Fruit fly (Drosophila melanogaster) whole organism, adult: Measurements from ENCODE around the gene CG13398.

Source experiments
- CG5204 ChIP-seq: fragments of 200-800 bp; sonication (Bioruptor generic); optimal IDR thresholded peaks from 2 replicates; lab custom pipeline; 2016; ENCODE audit warnings: missing biosample characterization, missing genetic modification characterization
- bab1 ChIP-seq: fragments of 200-800 bp; sonication (Bioruptor generic); optimal IDR thresholded peaks from 3 replicates; lab custom pipeline; 2019; ENCODE audit warnings: missing biosample characterization, mild to moderate bottlenecking, missing genetic modification characterization, moderate library complexity
- kay ChIP-seq: fragments of 200-800 bp; sonication (Bioruptor generic); peaks from one replicate; lab custom pipeline; 2016; ENCODE audit warnings: missing biosample characterization, missing genetic modification characterization, borderline replicate concordance
- ovo ChIP-seq: fragments of 200-800 bp; sonication (Bioruptor generic); optimal IDR thresholded peaks from 2 replicates; lab custom pipeline; 2016; ENCODE audit warnings: missing biosample characterization, missing genetic modification characterization

DNA sequence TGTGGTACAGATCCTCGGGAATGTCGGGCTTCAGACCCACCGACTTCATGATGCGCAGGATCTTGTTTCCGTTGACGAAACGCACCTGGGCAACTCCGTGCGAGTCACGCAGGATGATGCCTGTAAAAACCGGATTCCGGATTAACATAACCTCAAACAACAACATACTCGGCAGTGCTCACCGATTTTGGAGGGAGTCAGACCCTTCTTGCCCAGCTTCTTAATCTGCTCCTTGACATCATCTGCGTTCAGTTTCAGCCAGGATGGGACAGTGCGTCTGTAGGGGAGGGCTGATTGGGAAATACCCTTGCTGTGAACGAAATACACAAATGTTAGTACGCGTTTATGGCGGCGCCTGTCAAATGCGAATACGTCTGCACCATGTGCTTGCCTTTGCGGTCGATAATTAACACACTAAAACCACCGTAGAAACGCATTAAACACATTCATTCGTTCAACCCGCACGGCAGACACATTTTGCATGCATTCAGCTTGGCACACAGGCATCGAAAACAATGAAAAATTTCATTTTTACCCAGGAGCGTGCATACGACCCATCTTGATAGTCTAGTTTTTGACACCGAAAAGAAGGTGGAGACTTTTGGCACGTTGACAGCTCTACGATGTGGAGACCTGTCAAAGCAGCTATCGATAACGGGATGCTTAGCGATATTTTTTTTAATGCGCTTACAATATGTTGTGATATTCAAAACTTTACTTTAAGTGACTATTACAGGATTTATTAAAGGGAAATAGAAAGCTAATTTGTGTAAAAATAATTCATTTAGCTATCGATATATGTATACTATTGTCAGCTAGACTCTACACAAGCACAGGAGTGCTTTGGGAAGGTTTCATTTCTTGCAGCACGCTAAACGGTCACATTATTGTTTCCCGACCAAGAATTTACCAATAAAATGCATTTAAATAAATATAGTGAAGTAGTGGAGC, 50.8 kb downstream of the CG13398 start, which contains the start of the genes RpS13 and CSN8:
- TF ChIP-seq kay (GFP tag; lab: Kevin White, UChicago) (no peak), ovo (GFP tag; lab: Kevin White, UChicago) (no peak), bab1 (GFP tag; lab: Kevin White, UChicago) (peak; percentile 51), CG5204 (GFP tag; lab: Kevin White, UChicago) (no peak)
